Worm (Caenorhabditis elegans) whole organism, early embryonic: Measurements from ENCODE around the gene col-86.

Experiments used
- ama-1 ChIP-seq: fragments of 150-350 bp; optimal IDR thresholded peaks from 2 replicates; lab custom pipeline; 2014
- ceh-13 ChIP-seq: fragments of 200-800 bp; sonication (Bioruptor generic); optimal IDR thresholded peaks from 2 replicates; lab custom pipeline; 2018; ENCODE audit warnings: mild to moderate bottlenecking, missing genetic modification characterization, missing compliant biosample characterization
- flt-1 ChIP-seq: fragments of 200-800 bp; sonication (Bioruptor generic); IDR thresholded peaks from 2 replicates; pipeline ENCODE4 v1.3.6; 2022; ENCODE audit warnings: missing genetic modification characterization, missing compliant biosample characterization
- hmbx-1 ChIP-seq: sonication (generic microtip); optimal IDR thresholded peaks from 2 replicates; lab custom pipeline; 2016; ENCODE audit warnings: mild to moderate bottlenecking, missing genetic modification characterization, missing compliant biosample characterization
- hmg-4 ChIP-seq: fragments of 200-800 bp; sonication (Bioruptor generic); optimal IDR thresholded peaks from 2 replicates; lab custom pipeline; 2018; ENCODE audit warnings: mild to moderate bottlenecking, missing genetic modification characterization, missing compliant biosample characterization
- sea-1 ChIP-seq: fragments of 200-800 bp; sonication (Bioruptor generic); conservative IDR thresholded peaks from 2 replicates; pipeline ENCODE4 v1.3.6; 2022; ENCODE audit warnings: missing genetic modification characterization, missing compliant biosample characterization

DNA sequence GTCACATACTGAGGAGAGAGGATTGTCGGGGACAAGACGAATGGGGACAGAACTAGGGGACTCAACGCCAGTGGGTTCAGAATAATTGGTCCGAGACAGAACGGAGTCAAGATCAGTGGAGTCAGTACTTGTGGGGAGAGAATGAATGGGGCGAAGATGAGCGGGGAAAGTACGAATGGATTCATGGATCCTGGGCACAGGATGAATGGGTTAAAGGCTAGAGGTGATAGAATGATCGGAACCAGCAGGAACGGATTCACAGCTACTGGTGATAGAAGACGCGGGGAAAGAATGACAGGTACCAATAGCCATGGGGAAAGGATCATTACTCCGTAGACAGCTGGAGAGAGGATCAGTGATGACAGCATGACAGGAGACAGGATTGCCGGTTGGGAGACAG is 41.5 kb upstream of the col-86 start:
- no peak for TF ChIP-seq hmbx-1
- TF ChIP-seq sea-1 (GFP tag; lab: Robert Waterston, UW) = no peak
- TF ChIP-seq hmg-4 (GFP tag; lab: Kevin White, UChicago) = no peak
- TF ChIP-seq ceh-13 (GFP tag; lab: Kevin White, UChicago) = no peak
- no peak for TF ChIP-seq ama-1 (lab: Kevin White, UChicago)
- no peak for TF ChIP-seq flt-1 (GFP tag; lab: Robert Waterston, UW)
